Worm (Caenorhabditis elegans) whole organism, late embryonic: ENCODE measurements around the gene srh-7.

ENCODE experiments used
- C08G9.2 ChIP-seq: sonication (generic microtip); optimal IDR thresholded peaks from 2 replicates; lab custom pipeline; 2016; ENCODE audit warnings: mild to moderate bottlenecking, missing genetic modification characterization, moderate library complexity, missing compliant biosample characterization
- C38D4.7 ChIP-seq: fragments of 200-800 bp; sonication (Bioruptor generic); optimal IDR thresholded peaks from 2 replicates; lab custom pipeline; 2018; ENCODE audit warnings: mild to moderate bottlenecking, missing genetic modification characterization, moderate library complexity, missing compliant biosample characterization
- F13H6.1 ChIP-seq: sonication (generic microtip); optimal IDR thresholded peaks from 2 replicates; lab custom pipeline; 2016; ENCODE audit warnings: missing genetic modification characterization, missing compliant biosample characterization
- K02D7.2 ChIP-seq: sonication (generic microtip); optimal IDR thresholded peaks from 2 replicates; lab custom pipeline; 2017; ENCODE audit warnings: mild to moderate bottlenecking, missing genetic modification characterization, missing compliant biosample characterization
- K09A11.1 ChIP-seq: sonication (generic microtip); optimal IDR thresholded peaks from 2 replicates; lab custom pipeline; 2017; ENCODE audit warnings: antibody characterized with exemption, mild to moderate bottlenecking, missing genetic modification characterization, missing compliant biosample characterization; ENCODE audit not compliant: insufficient read depth
- Y22D7AL.16 ChIP-seq: sonication (generic microtip); optimal IDR thresholded peaks from 2 replicates; lab custom pipeline; 2016; ENCODE audit warnings: missing genetic modification characterization, missing compliant biosample characterization
- ahr-1 ChIP-seq: sonication (generic microtip); optimal IDR thresholded peaks from 2 replicates; lab custom pipeline; 2016; ENCODE audit warnings: missing genetic modification characterization, missing compliant biosample characterization
- ama-1 ChIP-seq: fragments of 150-350 bp; optimal IDR thresholded peaks from 2 replicates; lab custom pipeline; 2014
- ceh-14 ChIP-seq: sonication (generic microtip); optimal IDR thresholded peaks from 2 replicates; lab custom pipeline; 2016; ENCODE audit warnings: missing genotype, missing genetic modification characterization, missing compliant biosample characterization
- ceh-18 ChIP-seq: sonication (generic microtip); optimal IDR thresholded peaks from 2 replicates; lab custom pipeline; 2016; ENCODE audit warnings: missing genetic modification characterization, missing compliant biosample characterization
- ceh-2 ChIP-seq: sonication (generic microtip); optimal IDR thresholded peaks from 2 replicates; lab custom pipeline; 2016; ENCODE audit warnings: missing genotype, missing genetic modification characterization, missing compliant biosample characterization
- ceh-22 ChIP-seq: sonication (generic microtip); optimal IDR thresholded peaks from 2 replicates; lab custom pipeline; 2017; ENCODE audit warnings: missing biosample characterization, missing genetic modification characterization
- ceh-24 ChIP-seq: sonication (generic microtip); optimal IDR thresholded peaks from 2 replicates; lab custom pipeline; 2016; ENCODE audit warnings: mild to moderate bottlenecking, missing genetic modification characterization, missing compliant biosample characterization
- ceh-30 ChIP-seq: fragments of 150-350 bp; optimal IDR thresholded peaks from 2 replicates; lab custom pipeline; 2014; ENCODE audit warnings: missing biosample characterization, missing genetic modification characterization
- ceh-45 ChIP-seq: fragments of 200-800 bp; sonication (Bioruptor generic); IDR thresholded peaks from 2 replicates; pipeline ENCODE4 v1.3.6; 2022; ENCODE audit warnings: missing genetic modification reagents, missing genetic modification characterization, missing compliant biosample characterization
- ceh-48 ChIP-seq: sonication (generic microtip); optimal IDR thresholded peaks from 2 replicates; lab custom pipeline; 2016; ENCODE audit warnings: missing genetic modification characterization, inconsistent platforms, missing compliant biosample characterization
- ceh-9 ChIP-seq: sonication (generic microtip); optimal IDR thresholded peaks from 2 replicates; lab custom pipeline; 2016; ENCODE audit warnings: mild to moderate bottlenecking, missing genetic modification characterization, inconsistent platforms, missing compliant biosample characterization
- dve-1 ChIP-seq: sonication (generic microtip); optimal IDR thresholded peaks from 2 replicates; lab custom pipeline; 2017; ENCODE audit warnings: antibody characterized with exemption, mild to moderate bottlenecking, missing genetic modification characterization, missing compliant biosample characterization
- elt-2 ChIP-seq: sonication (generic microtip); optimal IDR thresholded peaks from 2 replicates; lab custom pipeline; 2016; ENCODE audit warnings: missing genetic modification reagents, missing genetic modification characterization, missing compliant biosample characterization
- eyg-1 ChIP-seq: sonication (generic microtip); optimal IDR thresholded peaks from 2 replicates; lab custom pipeline; 2016; ENCODE audit warnings: missing genotype, missing genetic modification characterization, missing compliant biosample characterization
- fax-1 ChIP-seq: sonication (generic microtip); optimal IDR thresholded peaks from 2 replicates; lab custom pipeline; 2016; ENCODE audit warnings: missing genotype, missing genetic modification characterization, missing compliant biosample characterization
- hlh-15 ChIP-seq: sonication (generic microtip); optimal IDR thresholded peaks from 2 replicates; lab custom pipeline; 2016; ENCODE audit warnings: missing genetic modification characterization, missing compliant biosample characterization
- hlh-6 ChIP-seq: sonication (generic microtip); optimal IDR thresholded peaks from 2 replicates; lab custom pipeline; 2016; ENCODE audit warnings: missing genotype, missing genetic modification characterization, missing compliant biosample characterization
- hlh-8 ChIP-seq: sonication (generic microtip); optimal IDR thresholded peaks from 2 replicates; lab custom pipeline; 2016; ENCODE audit warnings: missing genotype, missing genetic modification characterization, missing compliant biosample characterization
- lim-6 ChIP-seq: sonication (generic microtip); optimal IDR thresholded peaks from 2 replicates; lab custom pipeline; 2016; ENCODE audit warnings: missing genetic modification characterization, missing compliant biosample characterization
- lin-11 ChIP-seq: fragments of 200-800 bp; sonication (Bioruptor generic); optimal IDR thresholded peaks from 2 replicates; lab custom pipeline; 2018; ENCODE audit warnings: mild to moderate bottlenecking, missing genetic modification characterization, missing compliant biosample characterization
- mec-3 ChIP-seq: sonication (generic microtip); optimal IDR thresholded peaks from 2 replicates; lab custom pipeline; 2016; ENCODE audit warnings: borderline replicate concordance, missing genetic modification characterization, missing compliant biosample characterization
- nfya-1 ChIP-seq: sonication (generic microtip); optimal IDR thresholded peaks from 2 replicates; lab custom pipeline; 2017; ENCODE audit warnings: missing genetic modification characterization, mild to moderate bottlenecking, missing compliant biosample characterization, antibody characterized with exemption, moderate library complexity
- nhr-11 ChIP-seq: fragments of 150-350 bp; optimal IDR thresholded peaks from 2 replicates; lab custom pipeline; 2014; ENCODE audit warnings: missing biosample characterization, missing genetic modification characterization
- nhr-232 ChIP-seq: sonication (generic microtip); optimal IDR thresholded peaks from 2 replicates; lab custom pipeline; 2016; ENCODE audit warnings: missing genetic modification characterization, missing compliant biosample characterization
- npax-4 ChIP-seq: sonication (generic microtip); optimal IDR thresholded peaks from 2 replicates; lab custom pipeline; 2016; ENCODE audit warnings: missing genetic modification characterization, missing compliant biosample characterization
- odd-2 ChIP-seq: sonication (generic microtip); optimal IDR thresholded peaks from 2 replicates; lab custom pipeline; 2017; ENCODE audit warnings: antibody characterized with exemption, mild to moderate bottlenecking, missing genetic modification characterization, missing compliant biosample characterization
- pat-9 ChIP-seq: fragments of 200-800 bp; sonication (Bioruptor generic); optimal IDR thresholded peaks from 2 replicates; lab custom pipeline; 2018; ENCODE audit warnings: mild to moderate bottlenecking, missing genetic modification characterization, moderate library complexity, missing compliant biosample characterization
- pha-4 ChIP-seq: fragments of 150-350 bp; optimal IDR thresholded peaks from 2 replicates; lab custom pipeline; 2018; ENCODE audit warnings: missing biosample characterization, missing genetic modification reagents, missing genetic modification characterization
- pqm-1 ChIP-seq: sonication (generic microtip); optimal IDR thresholded peaks from 2 replicates; lab custom pipeline; 2016; ENCODE audit warnings: missing genetic modification characterization, missing compliant biosample characterization
- pros-1 ChIP-seq: fragments of 150-350 bp; optimal IDR thresholded peaks from 2 replicates; lab custom pipeline; 2014; ENCODE audit warnings: missing biosample characterization, missing genetic modification reagents, missing genetic modification characterization
- ref-2 ChIP-seq: sonication (generic microtip); optimal IDR thresholded peaks from 2 replicates; lab custom pipeline; 2016; ENCODE audit warnings: missing genetic modification characterization, missing compliant biosample characterization
- rnt-1 ChIP-seq: sonication (generic microtip); optimal IDR thresholded peaks from 2 replicates; lab custom pipeline; 2016; ENCODE audit warnings: missing genetic modification characterization, missing compliant biosample characterization
- sdc-2 ChIP-seq: sonication (generic microtip); optimal IDR thresholded peaks from 2 replicates; lab custom pipeline; 2016; ENCODE audit warnings: missing genotype, missing genetic modification characterization, missing compliant biosample characterization
- syd-9 ChIP-seq: sonication (generic microtip); optimal IDR thresholded peaks from 2 replicates; lab custom pipeline; 2016; ENCODE audit warnings: mild to moderate bottlenecking, missing genetic modification characterization, moderate library complexity, missing compliant biosample characterization
- ttx-3 ChIP-seq: sonication (generic microtip); optimal IDR thresholded peaks from 2 replicates; lab custom pipeline; 2016; ENCODE audit warnings: missing genetic modification reagents, missing genetic modification characterization, missing compliant biosample characterization
- unc-3 ChIP-seq, 2 experiments: fragments of 200-800 bp in 1 of 2; sonication (Bioruptor generic) in 1 of 2; sonication (generic microtip) in 1 of 2; conservative IDR thresholded peaks in 1 of 2; optimal IDR thresholded peaks in 1 of 2; 2 replicates each; pipeline versions ENCODE4 v1.3.6 to Lab custom; 2016 to 2022; ENCODE audit warnings: missing compliant biosample characterization in 2 of 2, missing genetic modification characterization in 2 of 2, missing genetic modification reagents in 1 of 2
- zip-5 ChIP-seq: sonication (generic microtip); optimal IDR thresholded peaks from 2 replicates; lab custom pipeline; 2016; ENCODE audit warnings: missing genetic modification characterization, missing compliant biosample characterization
- ztf-16 ChIP-seq: sonication (generic microtip); optimal IDR thresholded peaks from 2 replicates; lab custom pipeline; 2017; ENCODE audit warnings: missing genetic modification characterization, missing compliant biosample characterization

srh-7 gene

DNA sequence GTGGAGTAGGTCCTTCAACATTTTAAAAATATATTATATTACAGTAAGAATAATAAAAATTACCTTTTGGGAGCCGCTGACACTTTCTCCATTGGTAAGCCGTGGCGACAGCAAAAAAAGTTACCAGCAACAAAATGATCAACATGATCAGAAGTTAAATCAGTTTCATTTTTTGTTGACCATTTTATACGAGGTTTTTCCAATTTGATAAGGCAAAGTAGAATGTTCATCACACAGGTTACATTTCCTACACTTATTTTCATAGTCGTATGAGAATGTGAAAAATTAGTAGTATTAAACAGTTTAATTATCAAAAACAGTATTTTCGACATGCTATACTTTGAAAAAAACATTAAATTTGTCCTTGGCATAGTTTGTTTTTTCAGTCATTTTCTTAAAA lies 35.2 kb upstream of the srh-7 start, which contains the start of gene cyp-34A10:
cyp-34A10 (minus strand) TSS at position 146 of the 400 bp plus-strand sequence.
- no peak for TF ChIP-seq F13H6.1 (tag; lab: Kevin White, UChicago)
- TF ChIP-seq ceh-9 (tag; lab: Kevin White, UChicago), result no peak
- no peak for TF ChIP-seq npax-4 (tag; lab: Kevin White, UChicago)
- no peak for TF ChIP-seq nhr-232 (tag; lab: Kevin White, UChicago)
- no peak for TF ChIP-seq ceh-2
- TF ChIP-seq ceh-14 (tag; lab: Kevin White, UChicago), result no peak
- no peak for TF ChIP-seq elt-2 (tag; lab: Kevin White, UChicago)
- no peak for TF ChIP-seq unc-3 (GFP tag; conservative IDR thresholded peaks at IDR 0.05; lab: Robert Waterston, UW)
- TF ChIP-seq unc-3 (tag; optimal IDR thresholded peaks at IDR 0.05; lab: Kevin White, UChicago), result no peak
- TF ChIP-seq dve-1 (tag; lab: Kevin White, UChicago), result no peak
- TF ChIP-seq ttx-3 (tag; lab: Kevin White, UChicago), result no peak
- TF ChIP-seq ceh-45 (GFP tag; lab: Robert Waterston, UW), result no peak
- TF ChIP-seq syd-9 (tag; lab: Kevin White, UChicago), result no peak
- TF ChIP-seq nhr-11, result no peak
- TF ChIP-seq mec-3 (tag; lab: Kevin White, UChicago), result no peak
- no peak for TF ChIP-seq lin-11
- TF ChIP-seq ahr-1 (tag; lab: Kevin White, UChicago), result no peak

DNA sequence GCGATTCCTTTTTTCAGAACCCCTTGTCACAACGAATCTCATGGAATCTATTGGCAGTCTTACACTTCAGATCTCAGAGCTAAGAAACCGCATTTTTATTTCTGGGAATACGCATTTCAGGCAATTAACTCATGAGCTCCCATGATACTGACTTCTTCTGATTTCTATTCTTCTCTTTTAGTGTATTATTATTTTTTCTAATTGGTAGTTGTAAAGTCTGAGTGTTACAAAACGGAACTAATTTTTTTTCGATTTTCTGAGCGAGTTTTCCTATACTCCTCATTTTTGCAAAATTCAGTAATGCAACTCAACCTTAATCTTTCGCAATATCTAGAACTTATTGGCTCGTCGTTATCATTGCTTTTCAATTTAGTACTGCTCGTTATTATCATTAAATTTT lies 33.7 kb upstream of the srh-7 start, which contains the start of gene str-82:
str-82 (plus strand) TSS at position 301 of the 400 bp plus-strand sequence.
- TF ChIP-seq pat-9 (tag; lab: Kevin White, UChicago) (no peak), ceh-9 (tag; lab: Kevin White, UChicago) (no peak), eyg-1 (tag; lab: Kevin White, UChicago) (no peak), rnt-1 (tag; lab: Kevin White, UChicago) (no peak), zip-5 (tag; lab: Kevin White, UChicago) (no peak), syd-9 (tag; lab: Kevin White, UChicago) (no peak), ztf-16 (tag; lab: Kevin White, UChicago) (no peak), nhr-11 (no peak), pqm-1 (tag; lab: Kevin White, UChicago) (no peak), ceh-48 (no peak), ref-2 (no peak), sdc-2 (tag; lab: Kevin White, UChicago) (no peak), fax-1 (tag; lab: Kevin White, UChicago) (no peak), mec-3 (tag; lab: Kevin White, UChicago) (no peak), odd-2 (tag; lab: Kevin White, UChicago) (no peak), hlh-15 (tag; lab: Kevin White, UChicago) (no peak), C08G9.2 (tag; lab: Kevin White, UChicago) (no peak), ceh-18 (tag; lab: Kevin White, UChicago) (no peak)

DNA sequence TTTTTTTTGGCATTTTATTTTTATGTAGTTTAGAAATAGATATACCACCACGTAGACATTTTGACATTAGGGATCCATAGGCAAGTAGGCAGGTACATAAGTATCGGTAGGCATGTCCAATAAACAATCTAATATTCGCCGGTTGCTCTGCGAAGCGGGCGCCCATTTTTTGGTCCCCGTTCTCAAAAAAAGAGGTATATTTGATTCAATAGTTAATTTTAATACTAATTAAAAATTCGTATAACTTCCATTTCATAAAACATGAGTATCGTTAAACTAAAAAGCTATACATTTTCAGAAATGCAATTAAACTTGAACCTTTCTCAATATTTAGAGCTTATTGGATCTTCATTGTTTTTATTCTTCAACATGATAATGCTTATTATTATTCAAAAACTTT lies 31.1 kb upstream of the srh-7 start, which contains the start of gene str-83:
str-83 (plus strand) TSS at position 301 of the 400 bp plus-strand sequence.
- TF ChIP-seq hlh-6 (tag; lab: Kevin White, UChicago), result no peak
- no peak for TF ChIP-seq elt-2 (tag; lab: Kevin White, UChicago)
- TF ChIP-seq ama-1 (lab: Kevin White, UChicago), result no peak
- no peak for TF ChIP-seq ttx-3 (tag; lab: Kevin White, UChicago)
- TF ChIP-seq hlh-15 (tag; lab: Kevin White, UChicago), result no peak

DNA sequence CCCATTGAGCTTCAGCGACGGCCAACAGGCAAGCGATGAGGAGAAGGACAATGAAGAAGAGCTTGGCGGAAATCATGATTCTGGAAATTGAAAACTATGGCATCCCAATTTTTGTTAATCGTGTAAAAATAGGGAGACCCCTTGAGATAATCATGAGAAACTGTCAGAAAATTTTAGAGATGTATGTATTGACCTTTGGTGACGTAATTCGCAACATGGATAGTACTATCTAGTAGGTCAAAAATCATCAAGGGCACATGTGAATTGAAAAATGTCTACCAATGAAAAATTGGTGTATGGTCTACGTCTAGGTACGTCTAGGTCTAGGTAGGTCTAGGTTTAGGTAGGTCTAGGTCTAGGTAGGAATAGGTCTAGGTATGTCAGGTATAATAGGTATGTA lies 29.0 kb upstream of the srh-7 start, which contains the start of gene nlp-34:
nlp-34 (minus strand) TSS at position 82 of the 400 bp plus-strand sequence.
- no peak for TF ChIP-seq ref-2
- TF ChIP-seq ceh-24 (tag; lab: Kevin White, UChicago), result no peak
- no peak for TF ChIP-seq K02D7.2 (tag; lab: Kevin White, UChicago)
- TF ChIP-seq pros-1, result no peak
- no peak for TF ChIP-seq hlh-6 (tag; lab: Kevin White, UChicago)
- TF ChIP-seq nfya-1 (tag; lab: Kevin White, UChicago), result no peak
- no peak for TF ChIP-seq lim-6
- TF ChIP-seq ceh-22 (tag; lab: Kevin White, UChicago), result no peak
- no peak for TF ChIP-seq C38D4.7 (GFP tag; lab: Kevin White, UChicago)
- TF ChIP-seq K09A11.1, result no peak
- TF ChIP-seq npax-4 (tag; lab: Kevin White, UChicago), result no peak
- no peak for TF ChIP-seq unc-3 (GFP tag; conservative IDR thresholded peaks at IDR 0.05; lab: Robert Waterston, UW)
- TF ChIP-seq unc-3 (tag; optimal IDR thresholded peaks at IDR 0.05; lab: Kevin White, UChicago), result no peak
- no peak for TF ChIP-seq C08G9.2 (tag; lab: Kevin White, UChicago)
- TF ChIP-seq Y22D7AL.16 (tag; lab: Kevin White, UChicago), result no peak
- no peak for TF ChIP-seq syd-9 (tag; lab: Kevin White, UChicago)
- no peak for TF ChIP-seq pha-4 (tag; lab: Kevin White, UChicago)
- no peak for TF ChIP-seq ceh-30 (tag; lab: Kevin White, UChicago)
- no peak for TF ChIP-seq hlh-8 (tag; lab: Kevin White, UChicago)
